Worm (Caenorhabditis elegans): ENCODE measurements around the gene srh-42.

Gene srh-42

DNA sequence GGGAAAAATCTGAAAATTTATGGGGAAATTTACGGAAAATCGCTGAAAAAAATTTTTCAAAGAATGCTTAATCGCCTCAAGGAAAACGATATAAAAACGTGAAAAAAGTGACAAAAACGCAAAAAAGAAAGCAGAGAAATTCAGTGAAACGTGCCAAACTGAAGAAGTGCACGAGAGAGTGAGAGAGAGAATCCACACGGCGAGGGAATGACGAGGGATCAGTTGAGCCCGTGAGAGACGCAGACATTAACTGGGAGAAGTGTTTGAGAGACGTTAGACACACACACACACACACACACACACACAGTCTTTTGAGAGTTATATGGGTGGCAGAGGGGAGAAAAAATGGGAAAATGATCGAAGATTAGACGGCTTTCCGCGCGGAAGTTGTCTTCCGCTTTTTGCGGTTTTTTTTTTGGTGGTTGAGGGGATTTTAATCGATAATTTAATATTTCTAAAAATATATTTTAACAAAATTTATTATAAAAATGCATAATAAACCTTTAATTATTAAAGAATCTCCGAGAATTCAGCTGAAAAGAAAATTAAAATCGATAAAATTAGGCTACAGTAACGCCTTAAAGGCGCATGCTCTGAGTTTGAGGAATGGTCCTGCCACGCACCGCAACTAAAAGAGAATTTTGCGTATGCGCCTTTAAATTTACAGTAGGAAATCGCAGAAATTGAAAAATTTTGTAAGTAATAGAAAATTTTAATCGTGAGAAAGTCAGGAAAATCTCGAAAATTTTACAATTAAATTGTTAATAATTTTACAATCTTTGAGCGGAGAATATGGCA, 44.2 kb downstream of the srh-42 start:
- peak; percentile 37 for TF ChIP-seq W03F9.2 (tag; optimal IDR thresholded peaks at IDR 0.05)
- TF ChIP-seq him-1 (tag; optimal IDR thresholded peaks at IDR 0.05) = no peak

DNA sequence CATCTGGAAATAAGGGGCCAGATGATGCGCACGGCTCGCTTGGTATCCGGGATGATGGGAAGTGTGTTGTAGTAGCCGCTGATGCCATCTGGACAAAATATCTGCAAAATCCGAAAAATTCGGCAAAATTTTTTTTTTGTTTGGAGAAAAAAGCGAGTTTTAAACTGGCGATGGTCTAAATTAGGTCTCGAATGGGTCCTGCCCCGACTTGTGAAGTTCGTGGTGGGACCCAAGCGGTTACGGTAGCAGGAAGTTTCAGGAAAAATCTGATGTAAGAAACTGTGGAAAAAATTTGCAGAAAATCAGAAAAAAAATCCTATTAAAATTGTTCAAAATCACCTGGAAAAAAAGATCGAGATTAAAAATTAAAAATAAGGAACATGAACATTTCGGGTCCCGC, 45.4 kb downstream of the srh-42 start, which contains the start of gene jmjd-2:
Gene jmjd-2 (minus strand): TSS at position 101 of the 400 bp plus-strand sequence.
- no peak for TF ChIP-seq W03F9.2 (tag; optimal IDR thresholded peaks at IDR 0.05)
- no peak for TF ChIP-seq him-1 (tag; optimal IDR thresholded peaks at IDR 0.05)
- TF ChIP-seq dao-5 (tag; optimal IDR thresholded peaks at IDR 0.05) = no peak

DNA sequence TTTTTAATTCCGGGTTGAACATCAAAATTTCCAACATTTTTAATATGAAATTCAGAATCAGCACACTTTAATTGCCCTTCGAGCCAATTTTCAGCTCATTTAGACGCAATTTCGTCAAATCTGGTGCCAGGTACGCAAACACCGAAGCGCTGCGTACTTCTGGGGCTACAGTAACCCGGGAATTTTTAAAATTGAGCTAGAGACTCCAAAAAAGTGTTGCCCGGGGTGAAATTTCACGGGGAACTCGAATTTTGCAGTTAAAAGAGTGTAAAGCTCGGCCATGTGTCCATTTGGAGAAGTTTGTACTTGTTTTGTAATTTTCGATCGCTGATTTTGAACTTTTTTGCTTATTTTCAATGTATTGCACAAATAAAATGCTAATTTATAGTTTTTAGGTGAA, 46.6 kb downstream of the srh-42 start:
- no peak for TF ChIP-seq W03F9.2 (tag; optimal IDR thresholded peaks at IDR 0.05)
- TF ChIP-seq him-1 (tag; optimal IDR thresholded peaks at IDR 0.05) = no peak
- no peak for TF ChIP-seq dao-5 (tag; optimal IDR thresholded peaks at IDR 0.05)

- TF ChIP-seq him-1 (tag; optimal IDR thresholded peaks at IDR 0.05) (no peak), dao-5 (tag; optimal IDR thresholded peaks at IDR 0.05) (no peak), W03F9.2 (tag; optimal IDR thresholded peaks at IDR 0.05) (no peak)
These were observed 48.9 kb downstream of the srh-42 start for ce11 chrII:14239924-14240323.
